Fruit fly (Drosophila melanogaster) whole organism, embryonic: ENCODE results near the gene CG34134.

ENCODE experiments used
- B-H2 ChIP-seq: fragments of 200-800 bp; sonication (Bioruptor generic); optimal IDR thresholded peaks from 2 replicates; lab custom pipeline; 2018; ENCODE audit warnings: missing biosample characterization, mild to moderate bottlenecking, missing genetic modification characterization
- Blimp-1 ChIP-seq: fragments of 200-800 bp; sonication (Bioruptor generic); optimal IDR thresholded peaks from 3 replicates; lab custom pipeline; 2018; ENCODE audit warnings: missing biosample characterization, missing genetic modification characterization, mild to moderate bottlenecking, moderate library complexity, missing genetic modification reagents
- CG10267 ChIP-seq: fragments of 200-800 bp; sonication (Bioruptor generic); optimal IDR thresholded peaks from 2 replicates; lab custom pipeline; 2018; ENCODE audit warnings: missing biosample characterization, mild to moderate bottlenecking, missing genetic modification characterization, moderate library complexity
- CG10959 ChIP-seq: fragments of 200-800 bp; sonication (Bioruptor generic); IDR thresholded peaks from 2 replicates; pipeline ENCODE4 v1.3.6; 2022; ENCODE audit warnings: missing biosample characterization, missing genetic modification characterization
- CG12071 ChIP-seq: fragments of 200-800 bp; sonication (Bioruptor generic); optimal IDR thresholded peaks from 3 replicates; lab custom pipeline; 2018; ENCODE audit warnings: missing biosample characterization, mild to moderate bottlenecking, missing genetic modification characterization
- CG12744 ChIP-seq: fragments of 200-800 bp; sonication (Bioruptor generic); optimal IDR thresholded peaks from 2 replicates; lab custom pipeline; 2016; ENCODE audit warnings: missing biosample characterization, missing genetic modification characterization
- CG13287 ChIP-seq: fragments of 200-800 bp; sonication (Bioruptor generic); IDR thresholded peaks from 2 replicates; pipeline ENCODE4 v1.3.6; 2022; ENCODE audit warnings: missing biosample characterization, missing genetic modification characterization; ENCODE audit not compliant: partially characterized antibody
- CG14050 ChIP-seq: fragments of 200-800 bp; sonication (Bioruptor generic); IDR thresholded peaks from 3 replicates; pipeline ENCODE4 v1.3.6; 2022; ENCODE audit warnings: missing biosample characterization, missing genetic modification characterization
- CG14860 ChIP-seq: fragments of 200-800 bp; sonication (Bioruptor generic); IDR thresholded peaks from 3 replicates; pipeline ENCODE4 v1.3.6; 2022; ENCODE audit warnings: missing biosample characterization, missing genetic modification characterization; ENCODE audit not compliant: partially characterized antibody
- CG15011 ChIP-seq: fragments of 200-800 bp; sonication (Bioruptor generic); optimal IDR thresholded peaks from 3 replicates; lab custom pipeline; 2018; ENCODE audit warnings: missing biosample characterization, mild to moderate bottlenecking, missing genetic modification characterization
- CG15073 ChIP-seq: fragments of 200-800 bp; sonication (Bioruptor generic); optimal IDR thresholded peaks from 2 replicates; lab custom pipeline; 2016; ENCODE audit warnings: missing biosample characterization, missing genetic modification characterization
- CG17186 ChIP-seq: fragments of 200-800 bp; sonication (Bioruptor generic); optimal IDR thresholded peaks from 3 replicates; lab custom pipeline; 2017; ENCODE audit warnings: missing biosample characterization, missing genetic modification reagents, missing genetic modification characterization
- CG17361 ChIP-seq: fragments of 200-800 bp; sonication (Bioruptor generic); IDR thresholded peaks from 3 replicates; pipeline ENCODE4 v1.3.6; 2022; ENCODE audit warnings: missing biosample characterization, missing genetic modification characterization
- CG17385 ChIP-seq: fragments of 200-800 bp; sonication (Bioruptor generic); optimal IDR thresholded peaks from 3 replicates; lab custom pipeline; 2018; ENCODE audit warnings: missing biosample characterization, mild to moderate bottlenecking, missing genetic modification characterization
- CG17612 ChIP-seq: fragments of 200-800 bp; sonication (Bioruptor generic); IDR thresholded peaks from 2 replicates; pipeline ENCODE4 v1.3.6; 2022; ENCODE audit warnings: missing biosample characterization, missing genetic modification characterization
- CG17829 ChIP-seq: fragments of 200-800 bp; optimal IDR thresholded peaks from 2 replicates; lab custom pipeline; 2019; ENCODE audit warnings: missing biosample characterization, mild to moderate bottlenecking, missing genetic modification characterization, moderate library complexity
- CG18011 ChIP-seq: fragments of 200-800 bp; sonication (Bioruptor generic); optimal IDR thresholded peaks from 2 replicates; lab custom pipeline; 2017; ENCODE audit warnings: missing biosample characterization, missing genetic modification characterization, mild to moderate bottlenecking, moderate library complexity, missing genotype
- CG32532 ChIP-seq: fragments of 200-800 bp; sonication (Bioruptor generic); IDR thresholded peaks from 2 replicates; pipeline ENCODE4 v1.3.6; 2022; ENCODE audit warnings: missing biosample characterization, missing genetic modification characterization
- CG3838 ChIP-seq: fragments of 200-800 bp; sonication (Bioruptor generic); optimal IDR thresholded peaks from 3 replicates; lab custom pipeline; 2016; ENCODE audit warnings: missing biosample characterization, missing genetic modification characterization
- CG7556 ChIP-seq: fragments of 200-800 bp; sonication (Bioruptor generic); optimal IDR thresholded peaks from 2 replicates; lab custom pipeline; 2017; ENCODE audit warnings: missing biosample characterization, mild to moderate bottlenecking, missing genetic modification characterization
- CG7928 ChIP-seq: fragments of 200-800 bp; sonication (Bioruptor generic); optimal IDR thresholded peaks from 2 replicates; lab custom pipeline; 2017; ENCODE audit warnings: missing biosample characterization, mild to moderate bottlenecking, missing genetic modification characterization
- CG7963 ChIP-seq: fragments of 200-800 bp; sonication (Bioruptor generic); IDR thresholded peaks from 3 replicates; pipeline ENCODE4 v1.3.6; 2022; ENCODE audit warnings: missing biosample characterization, missing genetic modification characterization; ENCODE audit not compliant: partially characterized antibody
- CHES-1-like ChIP-seq: fragments of 200-800 bp; sonication (Bioruptor generic); optimal IDR thresholded peaks from 2 replicates; lab custom pipeline; 2016; ENCODE audit warnings: missing biosample characterization, missing genetic modification characterization
- Chrac-16 ChIP-seq: fragments of 200-800 bp; sonication (Bioruptor generic); optimal IDR thresholded peaks from 3 replicates; lab custom pipeline; 2016; ENCODE audit warnings: missing biosample characterization, missing genetic modification characterization
- D19B ChIP-seq: fragments of 200-800 bp; sonication (Bioruptor generic); optimal IDR thresholded peaks from 2 replicates; lab custom pipeline; 2017; ENCODE audit warnings: missing biosample characterization, mild to moderate bottlenecking, missing genetic modification characterization
- Dek ChIP-seq: fragments of 200-800 bp; sonication (Bioruptor generic); optimal IDR thresholded peaks from 3 replicates; lab custom pipeline; 2019; ENCODE audit warnings: missing biosample characterization, mild to moderate bottlenecking, missing genetic modification characterization, moderate library complexity
- Fer1 ChIP-seq: fragments of 200-800 bp; sonication (Bioruptor generic); optimal IDR thresholded peaks from 2 replicates; lab custom pipeline; 2017; ENCODE audit warnings: missing biosample characterization, mild to moderate bottlenecking, missing genetic modification characterization
- Med ChIP-seq: fragments of 200-800 bp; sonication (Bioruptor generic); peaks from one replicate; lab custom pipeline; 2016; ENCODE audit warnings: missing biosample characterization, missing genetic modification characterization, mild to moderate bottlenecking, inconsistent platforms, moderate library complexity
- NC2β ChIP-seq: fragments of 200-800 bp; sonication (Bioruptor generic); optimal IDR thresholded peaks from 2 replicates; lab custom pipeline; 2016; ENCODE audit warnings: missing biosample characterization, missing genetic modification characterization
- Sox102F ChIP-seq: fragments of 200-800 bp; sonication (Bioruptor generic); optimal IDR thresholded peaks from 2 replicates; lab custom pipeline; 2018; ENCODE audit warnings: missing biosample characterization, mild to moderate bottlenecking, missing genetic modification characterization, moderate library complexity
- ato ChIP-seq: fragments of 200-800 bp; sonication (Bioruptor generic); IDR thresholded peaks from 2 replicates; pipeline ENCODE4 v1.3.6; 2022; ENCODE audit warnings: missing biosample characterization, missing genetic modification characterization; ENCODE audit not compliant: partially characterized antibody
- crc ChIP-seq: fragments of 200-800 bp; sonication (Bioruptor generic); optimal IDR thresholded peaks from 2 replicates; lab custom pipeline; 2016; ENCODE audit warnings: missing biosample characterization, missing genetic modification characterization
- cwo ChIP-seq: fragments of 200-800 bp; sonication (Bioruptor generic); optimal IDR thresholded peaks from 3 replicates; lab custom pipeline; 2017; ENCODE audit warnings: missing biosample characterization, missing genetic modification characterization, mild to moderate bottlenecking, moderate library complexity, missing genetic modification reagents
- dpn ChIP-seq, 2 experiments: fragments of 200-800 bp; sonication (Bioruptor generic); optimal IDR thresholded peaks; 3 replicates each; lab custom pipeline; 2016; ENCODE audit warnings: missing biosample characterization in 2 of 2, missing genetic modification characterization in 2 of 2
- gcm2 ChIP-seq: fragments of 200-800 bp; sonication (Bioruptor generic); optimal IDR thresholded peaks from 2 replicates; lab custom pipeline; 2016; ENCODE audit warnings: missing biosample characterization, missing genetic modification characterization
- gsb ChIP-seq: fragments of 200-800 bp; sonication (Bioruptor generic); IDR thresholded peaks from 2 replicates; pipeline ENCODE4 v1.3.6; 2022; ENCODE audit warnings: missing biosample characterization, missing genetic modification characterization
- gt ChIP-seq: fragments of 200-800 bp; sonication (Bioruptor generic); IDR thresholded peaks from 2 replicates; pipeline ENCODE4 v1.3.6; 2022; ENCODE audit warnings: missing biosample characterization, missing genetic modification characterization
- jumu ChIP-seq: fragments of 200-800 bp; sonication (Bioruptor generic); optimal IDR thresholded peaks from 3 replicates; lab custom pipeline; 2016; ENCODE audit warnings: missing biosample characterization, missing genetic modification characterization
- kah ChIP-seq: fragments of 200-800 bp; sonication (Bioruptor generic); optimal IDR thresholded peaks from 2 replicates; lab custom pipeline; 2018; ENCODE audit warnings: missing biosample characterization, mild to moderate bottlenecking, missing genetic modification characterization
- lov ChIP-seq, 2 experiments: fragments of 200-800 bp in 1 of 2; fragments of >200 bp in 1 of 2; sonication (Bioruptor generic) in 1 of 2; IDR thresholded peaks in 1 of 2; optimal IDR thresholded peaks in 1 of 2; 2 replicates in 1 of 2; 3 replicates in 1 of 2; pipeline versions ENCODE4 v1.3.6 to Lab custom; 2017 to 2022; ENCODE audit warnings: missing biosample characterization in 1 of 2, missing genetic modification characterization in 1 of 2
- nom ChIP-seq: fragments of 200-800 bp; sonication (Bioruptor generic); optimal IDR thresholded peaks from 2 replicates; lab custom pipeline; 2017; ENCODE audit warnings: missing biosample characterization, missing genetic modification characterization, mild to moderate bottlenecking, moderate library complexity, missing genetic modification reagents
- p53 ChIP-seq: fragments of 200-800 bp; sonication (Bioruptor generic); optimal IDR thresholded peaks from 2 replicates; lab custom pipeline; 2016; ENCODE audit warnings: missing biosample characterization, missing genetic modification characterization
- rib ChIP-seq: fragments of 200-800 bp; sonication (Bioruptor generic); IDR thresholded peaks from 2 replicates; pipeline ENCODE4 v1.3.6; 2022; ENCODE audit warnings: missing biosample characterization, missing genetic modification characterization
- slbo ChIP-seq: fragments of 200-800 bp; sonication (Bioruptor generic); IDR thresholded peaks from 2 replicates; pipeline ENCODE4 v1.3.6; 2022; ENCODE audit warnings: missing biosample characterization, missing genetic modification characterization
- sug ChIP-seq: fragments of 200-800 bp; optimal IDR thresholded peaks from 2 replicates; lab custom pipeline; 2019; ENCODE audit warnings: missing biosample characterization, mild to moderate bottlenecking, missing genetic modification characterization, moderate library complexity
- unc-4 ChIP-seq: fragments of 200-800 bp; sonication (Bioruptor generic); IDR thresholded peaks from 2 replicates; pipeline ENCODE4 v1.3.6; 2022; ENCODE audit warnings: missing biosample characterization, missing genetic modification characterization; ENCODE audit not compliant: partially characterized antibody
- usp ChIP-seq: fragments of >200 bp; optimal IDR thresholded peaks from 2 replicates; lab custom pipeline; 2017; ENCODE audit warnings: missing biosample characterization, missing genetic modification characterization
- zf30C ChIP-seq: fragments of 200-800 bp; sonication (Bioruptor generic); optimal IDR thresholded peaks from 3 replicates; lab custom pipeline; 2018; ENCODE audit warnings: missing biosample characterization, mild to moderate bottlenecking, missing genetic modification characterization

CG34134 gene

dm6 chr2L:8203748-8204147 lies 13.2 kb upstream of the CG34134 start (continued):
- TF ChIP-seq CG15011 = no peak
- no peak for TF ChIP-seq D19B (GFP tag; lab: Kevin White, UChicago)
- TF ChIP-seq Med (GFP tag; lab: Kevin White, UChicago) = peak; percentile 5
- no peak for TF ChIP-seq CG12744 (GFP tag; lab: Kevin White, UChicago)
- no peak for TF ChIP-seq CG17385 (GFP tag; lab: Kevin White, UChicago)
- no peak for TF ChIP-seq Blimp-1 (GFP tag; lab: Kevin White, UChicago)
- no peak for TF ChIP-seq cwo
- TF ChIP-seq zf30C (GFP tag; lab: Kevin White, UChicago) = no peak
- no peak for TF ChIP-seq p53
- TF ChIP-seq dpn (GFP tag; optimal IDR thresholded peaks at IDR 0.05; lab: Kevin White, UChicago) = no peak
- no peak for TF ChIP-seq lov (optimal IDR thresholded peaks at IDR 0.05; lab: Kevin White, UChicago)
- no peak for TF ChIP-seq lov (GFP tag; IDR thresholded peaks at IDR 0.05; lab: Robert Waterston, UW)
- TF ChIP-seq jumu = no peak
- TF ChIP-seq Dek (tag; lab: Kevin White, UChicago) = no peak
- no peak for TF ChIP-seq CG17612 (GFP tag; lab: Robert Waterston, UW)
- TF ChIP-seq sug (tag; lab: Kevin White, UChicago) = no peak
- no peak for TF ChIP-seq CG7928 (GFP tag; lab: Kevin White, UChicago)
- TF ChIP-seq B-H2 (GFP tag; lab: Kevin White, UChicago) = peak; percentile 2
- TF ChIP-seq usp (GFP tag; lab: Kevin White, UChicago) = no peak

dm6 chr2L:8202569-8202968 lies 12.0 kb upstream of the CG34134 start:
- no peak for TF ChIP-seq crc (GFP tag; lab: Kevin White, UChicago)
- peak; percentile 69 for TF ChIP-seq nom (GFP tag; lab: Kevin White, UChicago)
- TF ChIP-seq Chrac-16 (GFP tag; lab: Kevin White, UChicago) = no peak
- TF ChIP-seq CG3838 (GFP tag; lab: Kevin White, UChicago) = no peak
- TF ChIP-seq dpn (GFP tag; optimal IDR thresholded peaks at IDR 0.05; lab: Kevin White, UChicago) = no peak
- no peak for TF ChIP-seq NC2β

- TF ChIP-seq CG10959 = no peak
- peak; percentile 22 for TF ChIP-seq Fer1 (GFP tag; lab: Kevin White, UChicago)
- no peak for TF ChIP-seq CG17186
- peak; percentile 85 for TF ChIP-seq ato (GFP tag; lab: Robert Waterston, UW)
- peak; percentile 85 for TF ChIP-seq CG14860 (GFP tag; lab: Robert Waterston, UW)
- TF ChIP-seq dpn (GFP tag; optimal IDR thresholded peaks at IDR 0.05; lab: Kevin White, UChicago) = no peak
- peak; percentile 99 for TF ChIP-seq CG13287 (GFP tag; lab: Robert Waterston, UW)
- 0 out of 2 replicates have a peak, but pooled peaks have one; percentile 25 for TF ChIP-seq CG32532 (GFP tag; lab: Robert Waterston, UW)
- peak; percentile 34 for TF ChIP-seq gcm2
- peak; percentile 26 for TF ChIP-seq CHES-1-like (GFP tag; lab: Kevin White, UChicago)
- no peak for TF ChIP-seq CG14050 (GFP tag; lab: Robert Waterston, UW)
- no peak for TF ChIP-seq CG17361 (GFP tag; lab: Robert Waterston, UW)
- TF ChIP-seq kah (GFP tag; lab: Kevin White, UChicago) = no peak
- TF ChIP-seq CG7963 (GFP tag; lab: Robert Waterston, UW) = peak; percentile 85
- TF ChIP-seq slbo (GFP tag; lab: Robert Waterston, UW) = peak; percentile 42; the same call in 1 of the 2 replicates
- TF ChIP-seq gsb = no peak
- TF ChIP-seq CG12071 (GFP tag; lab: Kevin White, UChicago) = no peak
- no peak for TF ChIP-seq gt
- TF ChIP-seq CG7556 (GFP tag; lab: Kevin White, UChicago) = no peak
- peak; percentile 98 for TF ChIP-seq unc-4
- TF ChIP-seq CG15073 = no peak
- peak; percentile 93 for TF ChIP-seq CG10267 (tag; lab: Kevin White, UChicago)
- TF ChIP-seq Sox102F (GFP tag; lab: Kevin White, UChicago) = no peak
- peak; percentile 10 for TF ChIP-seq CG18011
- no peak for TF ChIP-seq CG17829 (tag; lab: Kevin White, UChicago)
- TF ChIP-seq rib (GFP tag; lab: Robert Waterston, UW) = no peak
Measured at dm6 chr2L:8198757-8199156, 8.2 kb upstream of the CG34134 start, which contains the start of gene PGAP5. PGAP5 (plus strand) TSS chr2L:8198882.
